Worm (Caenorhabditis elegans): ENCODE results near the gene Y17G9B.8.

Y17G9B.8 gene

ce11 chrIV:4784687-4785086 is 26.0 kb upstream of the Y17G9B.8 start:
- 0 out of 2 replicates have a peak, but pooled peaks have one; percentile 10 for TF ChIP-seq snpc-1.2 (GFP tag; IDR thresholded peaks at IDR 0.05)
- peak; percentile 13 for TF ChIP-seq dve-1 (tag; optimal IDR thresholded peaks at IDR 0.05; ENCODE audit: insufficient read depth)

ce11 chrIV:4781123-4781522 is 22.5 kb upstream of the Y17G9B.8 start:
- TF ChIP-seq dve-1 (tag; optimal IDR thresholded peaks at IDR 0.05; ENCODE audit: insufficient read depth) (peak; percentile 22), nhr-28 (tag; optimal IDR thresholded peaks at IDR 0.05) (peak; percentile 47), spr-3 (GFP tag; optimal IDR thresholded peaks at IDR 0.05) (no peak), mdt-29 (GFP tag; IDR thresholded peaks at IDR 0.05) (0 out of 2 replicates have a peak, but pooled peaks have one; percentile 28), D1046.2 (GFP tag; IDR thresholded peaks at IDR 0.05) (no peak), hmg-1.1 (GFP tag; IDR thresholded peaks at IDR 0.05) (0 out of 2 replicates have a peak, but pooled peaks have one; percentile 37), madf-5 (GFP tag; IDR thresholded peaks at IDR 0.05) (no peak), unc-62 (GFP tag; optimal IDR thresholded peaks at IDR 0.05 in 1 of 2) (peak in 1 of 2 experiments; percentile 97), unc-62 (tag; optimal IDR thresholded peaks at IDR 0.05) (no peak), daf-16 (GFP tag; optimal IDR thresholded peaks at IDR 0.05) (no peak), daf-16 (tag; optimal IDR thresholded peaks at IDR 0.05) (peak; percentile 32), nhr-42 (GFP tag; IDR thresholded peaks at IDR 0.05) (no peak), lin-29 (GFP tag; IDR thresholded peaks at IDR 0.05) (no peak), hlh-11 (tag; optimal IDR thresholded peaks at IDR 0.05) (peak; percentile 67)

ce11 chrIV:4780129-4780528 is 21.5 kb upstream of the Y17G9B.8 start, which contains the start of gene set-15:
Gene set-15 (minus strand): TSS chrIV:4780229.
- no peak for TF ChIP-seq rbr-2 (tag; optimal IDR thresholded peaks at IDR 0.05)
- TF ChIP-seq T26A8.4 (GFP tag; IDR thresholded peaks at IDR 0.05): no peak
- no peak for TF ChIP-seq aly-2 (tag; optimal IDR thresholded peaks at IDR 0.05)
- no peak for TF ChIP-seq mxl-3 (GFP tag; optimal IDR thresholded peaks at IDR 0.05)
- no peak for TF ChIP-seq aha-1 (tag)
- no peak for TF ChIP-seq F49E8.2 (tag; optimal IDR thresholded peaks at IDR 0.05; ENCODE audit: borderline replicate concordance)
- no peak for TF ChIP-seq R02D3.7 (tag; optimal IDR thresholded peaks at IDR 0.05)
- TF ChIP-seq hif-1 (tag; optimal IDR thresholded peaks at IDR 0.05): no peak
- no peak for TF ChIP-seq nhr-25 (tag; optimal IDR thresholded peaks at IDR 0.05; ENCODE audit: borderline replicate concordance, insufficient read depth)
- no peak for TF ChIP-seq lin-38 (GFP tag; IDR thresholded peaks at IDR 0.05)

ce11 chrIV:4776501-4776900 is 17.9 kb upstream of the Y17G9B.8 start:
- TF ChIP-seq lir-3 (tag; optimal IDR thresholded peaks at IDR 0.05) (no peak), F37D6.2 (tag; optimal IDR thresholded peaks at IDR 0.05) (no peak), set-16 (GFP tag; IDR thresholded peaks at IDR 0.05) (no peak), hlh-30 (tag; optimal IDR thresholded peaks at IDR 0.05; ENCODE audit: insufficient read depth) (no peak), nhr-41 (GFP tag; IDR thresholded peaks at IDR 0.05) (no peak), zip-2 (tag; optimal IDR thresholded peaks at IDR 0.05) (no peak), pha-4 (GFP tag; IDR thresholded peaks at IDR 0.05) (no peak), pha-4 (tag; optimal IDR thresholded peaks at IDR 0.05) (no peak), T20F7.1 (GFP tag; optimal IDR thresholded peaks at IDR 0.05) (no peak), vab-7 (GFP tag; IDR thresholded peaks at IDR 0.05) (no peak), ceh-32 (tag; optimal IDR thresholded peaks at IDR 0.05; ENCODE audit: poor library complexity) (no peak), sdz-12 (GFP tag; optimal IDR thresholded peaks at IDR 0.05) (no peak), lin-38 (GFP tag; IDR thresholded peaks at IDR 0.05) (no peak), ceh-82 (tag; optimal IDR thresholded peaks at IDR 0.05) (no peak), gei-8 (GFP tag; optimal IDR thresholded peaks at IDR 0.05) (no peak)

All from whole organism, L4 larva.